Worm (Caenorhabditis elegans) whole organism, L4 larva: Measurements from ENCODE around the gene F22F1.3.
A peak's percentile ranks its signal among the peaks of the same experiment; 100 is the strongest.
"Not testable (repeated sequence)": the region's sequence is repeated elsewhere in the genome, so short reads cannot be mapped to it uniquely, and the experiment has no call there.

ENCODE experiments used
- D1046.2 ChIP-seq: fragments of 200-800 bp; sonication (Bioruptor generic); IDR thresholded peaks from 2 replicates; pipeline ENCODE4 v1.3.6; 2022; ENCODE audit warnings: missing genetic modification characterization, missing compliant biosample characterization
- F26F4.8 ChIP-seq: fragments of 200-800 bp; sonication (Bioruptor generic); conservative IDR thresholded peaks from 2 replicates; pipeline ENCODE4 v1.3.6; 2022; ENCODE audit warnings: missing genetic modification characterization, missing compliant biosample characterization
- T26A8.4 ChIP-seq: fragments of 200-800 bp; sonication (Bioruptor generic); IDR thresholded peaks from 2 replicates; pipeline ENCODE4 v1.3.6; 2022; ENCODE audit warnings: missing genetic modification characterization, missing compliant biosample characterization
- Y105C5A.15 ChIP-seq: fragments of 200-800 bp; sonication (Bioruptor generic); IDR thresholded peaks from 2 replicates; pipeline ENCODE4 v1.3.6; 2022; ENCODE audit warnings: missing genetic modification characterization, missing compliant biosample characterization
- Y48G9A.11 ChIP-seq: fragments of 200-800 bp; sonication (Bioruptor generic); IDR thresholded peaks from 2 replicates; pipeline ENCODE4 v1.3.6; 2022; ENCODE audit warnings: missing genetic modification reagents, missing genetic modification characterization, missing compliant biosample characterization
- Y75B8A.6 ChIP-seq: fragments of 200-800 bp; sonication (Bioruptor generic); IDR thresholded peaks from 2 replicates; pipeline ENCODE4 v1.3.6; 2022; ENCODE audit warnings: missing genetic modification reagents, missing genetic modification characterization, missing compliant biosample characterization
- ZK337.2 ChIP-seq: fragments of 200-800 bp; sonication (Bioruptor generic); IDR thresholded peaks from 2 replicates; pipeline ENCODE4 v1.3.6; 2022; ENCODE audit warnings: missing genetic modification reagents, missing genetic modification characterization, missing compliant biosample characterization
- arid-1 ChIP-seq: fragments of 200-800 bp; sonication (Bioruptor generic); conservative IDR thresholded peaks from 2 replicates; pipeline ENCODE4 v1.3.6; 2022; ENCODE audit warnings: missing genetic modification reagents, missing genetic modification characterization, missing compliant biosample characterization
- ctbp-1 ChIP-seq: fragments of 200-800 bp; sonication (Bioruptor generic); IDR thresholded peaks from 2 replicates; pipeline ENCODE4 v1.3.6; 2022; ENCODE audit warnings: missing genetic modification reagents, missing genetic modification characterization, missing compliant biosample characterization
- daf-16 ChIP-seq, 3 experiments: sonication (generic microtip); optimal IDR thresholded peaks; 2 replicates each; lab custom pipeline; 2016 to 2017; ENCODE audit warnings: missing genetic modification characterization in 3 of 3, missing genetic modification reagents in 3 of 3, mild to moderate bottlenecking in 2 of 3, missing compliant biosample characterization in 2 of 3, missing biosample characterization in 1 of 3, moderate library complexity in 1 of 3
- dmd-6 ChIP-seq: fragments of 200-800 bp; sonication (Bioruptor generic); IDR thresholded peaks from 2 replicates; pipeline ENCODE4 v1.3.6; 2022; ENCODE audit warnings: missing genetic modification reagents, missing genetic modification characterization, missing compliant biosample characterization
- dmd-8 ChIP-seq: fragments of 200-800 bp; sonication (Bioruptor generic); IDR thresholded peaks from 2 replicates; pipeline ENCODE4 v1.3.6; 2022; ENCODE audit warnings: missing genetic modification characterization, missing compliant biosample characterization
- dpl-1 ChIP-seq: fragments of 150-350 bp; optimal IDR thresholded peaks from 2 replicates; lab custom pipeline; 2014; ENCODE audit warnings: missing biosample characterization, missing genetic modification reagents, missing genetic modification characterization
- duxl-1 ChIP-seq: sonication (generic microtip); optimal IDR thresholded peaks from 2 replicates; lab custom pipeline; 2016; ENCODE audit warnings: mild to moderate bottlenecking, missing genetic modification characterization, moderate library complexity, missing compliant biosample characterization; ENCODE audit not compliant: poor library complexity
- dve-1 ChIP-seq: sonication (generic microtip); optimal IDR thresholded peaks from 2 replicates; lab custom pipeline; 2017; ENCODE audit warnings: antibody characterized with exemption, mild to moderate bottlenecking, missing genetic modification characterization, missing compliant biosample characterization; ENCODE audit not compliant: insufficient read depth
- egl-43 ChIP-seq: fragments of 200-800 bp; sonication (Bioruptor generic); IDR thresholded peaks from 2 replicates; pipeline ENCODE4 v1.3.6; 2022; ENCODE audit warnings: missing genetic modification reagents, missing genetic modification characterization, missing compliant biosample characterization
- gei-8 ChIP-seq: fragments of 200-800 bp; sonication (Bioruptor generic); optimal IDR thresholded peaks from 2 replicates; lab custom pipeline; 2018; ENCODE audit warnings: mild to moderate bottlenecking, missing genetic modification characterization, missing compliant biosample characterization
- hlh-30 ChIP-seq: sonication (generic microtip); optimal IDR thresholded peaks from 2 replicates; lab custom pipeline; 2017; ENCODE audit warnings: antibody characterized with exemption, mild to moderate bottlenecking, missing genetic modification characterization, missing compliant biosample characterization; ENCODE audit not compliant: insufficient read depth
- hmg-1.1 ChIP-seq: fragments of 200-800 bp; sonication (Bioruptor generic); IDR thresholded peaks from 2 replicates; pipeline ENCODE4 v1.3.6; 2022; ENCODE audit warnings: missing genetic modification reagents, missing genetic modification characterization, missing compliant biosample characterization
- lim-7 ChIP-seq: fragments of 200-800 bp; sonication (Bioruptor generic); IDR thresholded peaks from 2 replicates; pipeline ENCODE4 v1.3.6; 2022; ENCODE audit warnings: missing genetic modification characterization, missing compliant biosample characterization
- lin-38 ChIP-seq: fragments of 200-800 bp; sonication (Bioruptor generic); IDR thresholded peaks from 2 replicates; pipeline ENCODE4 v1.3.6; 2022; ENCODE audit warnings: missing genetic modification reagents, missing genetic modification characterization, missing compliant biosample characterization
- lsy-2 ChIP-seq, 2 experiments: fragments of 150-350 bp in 1 of 2; sonication (generic microtip) in 1 of 2; optimal IDR thresholded peaks; 2 replicates each; lab custom pipeline; 2014 to 2017; ENCODE audit warnings: missing biosample characterization in 2 of 2, missing genetic modification characterization in 2 of 2
- madf-5 ChIP-seq, 2 experiments: fragments of 200-800 bp; sonication (Bioruptor generic); IDR thresholded peaks; 2 replicates each; pipeline ENCODE4 v1.3.6; 2022; ENCODE audit warnings: missing compliant biosample characterization in 2 of 2, missing genetic modification characterization in 2 of 2
- madf-9 ChIP-seq: fragments of 200-800 bp; sonication (Bioruptor generic); conservative IDR thresholded peaks from 2 replicates; pipeline ENCODE4 v1.3.6; 2022; ENCODE audit warnings: missing genetic modification reagents, missing genetic modification characterization, missing compliant biosample characterization
- mdl-1 ChIP-seq, 2 experiments: fragments of 150-350 bp in 1 of 2; sonication (generic microtip) in 1 of 2; optimal IDR thresholded peaks; 2 replicates each; lab custom pipeline; 2014 to 2017; ENCODE audit warnings: missing biosample characterization in 2 of 2, missing genetic modification characterization in 2 of 2
- mdt-29 ChIP-seq: fragments of 200-800 bp; sonication (Bioruptor generic); IDR thresholded peaks from 2 replicates; pipeline ENCODE4 v1.3.6; 2022; ENCODE audit warnings: missing genetic modification reagents, missing genetic modification characterization, missing compliant biosample characterization
- mep-1 ChIP-seq: fragments of 150-350 bp; sonication (generic microtip); optimal IDR thresholded peaks from 3 replicates; lab custom pipeline; 2014; ENCODE audit warnings: missing biosample characterization, missing genetic modification characterization
- mes-2 ChIP-seq: sonication (generic microtip); optimal IDR thresholded peaks from 2 replicates; lab custom pipeline; 2016; ENCODE audit warnings: missing genotype, mild to moderate bottlenecking, missing genetic modification characterization, missing compliant biosample characterization; ENCODE audit not compliant: poor library complexity, severe bottlenecking
- mxl-2 ChIP-seq: fragments of 200-800 bp; sonication (Bioruptor generic); conservative IDR thresholded peaks from 2 replicates; pipeline ENCODE4 v1.3.6; 2022; ENCODE audit warnings: missing genetic modification reagents, missing genetic modification characterization, missing compliant biosample characterization
- nhr-41 ChIP-seq: fragments of 200-800 bp; sonication (Bioruptor generic); IDR thresholded peaks from 2 replicates; pipeline ENCODE4 v1.3.6; 2022; ENCODE audit warnings: missing genetic modification reagents, missing genetic modification characterization, missing compliant biosample characterization
- pha-4 ChIP-seq, 2 experiments: fragments of 150-350 bp in 1 of 2; fragments of 200-800 bp in 1 of 2; sonication (Bioruptor generic) in 1 of 2; IDR thresholded peaks in 1 of 2; optimal IDR thresholded peaks in 1 of 2; 2 replicates each; pipeline versions ENCODE4 v1.3.6 to Lab custom; 2014 to 2022; ENCODE audit warnings: missing genetic modification characterization in 2 of 2, missing genetic modification reagents in 2 of 2, missing biosample characterization in 1 of 2, missing compliant biosample characterization in 1 of 2
- snpc-1.2 ChIP-seq: fragments of 200-800 bp; sonication (Bioruptor generic); IDR thresholded peaks from 2 replicates; pipeline ENCODE4 v1.3.6; 2022; ENCODE audit warnings: missing genetic modification reagents, missing genetic modification characterization, missing compliant biosample characterization
- spr-1 ChIP-seq: sonication (generic microtip); optimal IDR thresholded peaks from 2 replicates; lab custom pipeline; 2016; ENCODE audit warnings: mild to moderate bottlenecking, missing genetic modification characterization, missing compliant biosample characterization
- tra-1 ChIP-seq: fragments of 200-800 bp; sonication (Bioruptor generic); IDR thresholded peaks from 2 replicates; pipeline ENCODE4 v1.3.6; 2022; ENCODE audit warnings: missing genetic modification reagents, missing genetic modification characterization, missing compliant biosample characterization
- vab-7 ChIP-seq: fragments of 200-800 bp; sonication (Bioruptor generic); IDR thresholded peaks from 2 replicates; pipeline ENCODE4 v1.3.6; 2022; ENCODE audit warnings: missing genetic modification reagents, missing genetic modification characterization, missing compliant biosample characterization

Gene F22F1.3

DNA sequence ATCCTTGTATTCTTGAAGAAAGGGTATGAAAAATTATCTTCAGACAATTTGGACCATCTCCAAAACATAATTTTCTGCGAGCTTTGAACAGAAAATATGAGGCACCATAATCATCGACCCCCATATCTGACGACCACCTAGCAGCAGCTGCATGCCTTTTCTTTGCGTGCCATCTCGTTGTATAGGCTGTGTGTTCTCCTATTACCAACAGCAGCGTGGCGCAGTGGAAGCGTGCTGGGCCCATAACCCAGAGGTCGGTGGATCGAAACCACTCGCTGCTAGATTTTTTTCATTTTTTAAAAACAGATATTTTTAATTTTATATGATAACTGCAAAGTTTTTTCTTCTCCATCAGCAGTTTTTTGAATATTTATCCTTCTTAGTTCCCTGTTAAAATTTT, 6.9 kb downstream of the F22F1.3 start (continued):
- TF ChIP-seq daf-16 (GFP tag; optimal IDR thresholded peaks at IDR 0.05; lab: Kevin White, UChicago) (no peak), daf-16 (tag; optimal IDR thresholded peaks at IDR 0.05; lab: Kevin White, UChicago) (peak; percentile 22), vab-7 (GFP tag; lab: Robert Waterston, UW) (peak; percentile 68)

DNA sequence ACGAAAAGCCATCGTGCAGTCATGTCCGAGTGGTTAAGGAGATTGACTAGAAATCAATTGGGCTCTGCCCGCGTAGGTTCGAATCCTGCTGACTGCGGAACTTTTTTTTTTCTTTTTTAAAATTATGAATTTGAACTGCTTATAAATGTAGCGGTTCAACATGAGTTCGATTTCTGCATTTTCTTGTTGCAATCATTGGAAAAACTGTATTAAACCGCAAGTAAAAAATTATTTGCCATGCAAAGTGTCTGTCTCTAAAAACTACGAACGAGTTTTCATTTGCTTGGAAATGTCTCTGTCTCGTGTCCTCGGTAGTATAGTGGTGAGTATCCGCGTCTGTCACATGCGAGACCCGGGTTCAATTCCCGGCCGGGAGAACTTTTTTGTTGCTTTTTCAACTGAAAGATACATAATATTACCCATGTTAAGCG, 7.4 kb downstream of the F22F1.3 start:
- TF ChIP-seq dpl-1 (GFP tag; lab: Kevin White, UChicago) (peak; percentile 1), mdt-29 (GFP tag; lab: Robert Waterston, UW) (0 out of 2 replicates have a peak, but pooled peaks have one; percentile 57), dve-1 (peak; percentile 18), arid-1 (GFP tag; lab: Robert Waterston, UW) (peak; percentile 15; the same call in 1 of the 2 replicates), Y48G9A.11 (GFP tag; lab: Robert Waterston, UW) (peak; percentile 51; the same call in 1 of the 2 replicates), dmd-6 (GFP tag; lab: Robert Waterston, UW) (0 out of 2 replicates have a peak, but pooled peaks have one; percentile 26), madf-9 (GFP tag; lab: Robert Waterston, UW) (peak; percentile 35; the same call in 1 of the 2 replicates), F26F4.8 (GFP tag; lab: Robert Waterston, UW) (0 out of 2 replicates have a peak, but pooled peaks have one; percentile 3), egl-43 (0 out of 2 replicates have a peak, but pooled peaks have one; percentile 55), snpc-1.2 (GFP tag; lab: Robert Waterston, UW) (peak; percentile 69; the same call in 1 of the 2 replicates), D1046.2 (GFP tag; lab: Robert Waterston, UW) (0 out of 2 replicates have a peak, but pooled peaks have one; percentile 35), spr-1 (tag; lab: Kevin White, UChicago) (peak; percentile 20), hmg-1.1 (GFP tag; lab: Robert Waterston, UW) (peak; percentile 50), tra-1 (GFP tag; lab: Robert Waterston, UW) (peak; percentile 50; the same call in 1 of the 2 replicates), pha-4 (GFP tag; IDR thresholded peaks at IDR 0.05; lab: Robert Waterston, UW) (peak; percentile 41; the same call in 1 of the 2 replicates), hlh-30 (tag; lab: Kevin White, UChicago) (peak; percentile 89), lsy-2 (tag; optimal IDR thresholded peaks at IDR 0.05; lab: Kevin White, UChicago) (peak in 1 of 2 experiments; percentile 36), mes-2 (peak; percentile 76), mep-1 (tag; lab: Kevin White, UChicago) (peak; percentile 16), duxl-1 (tag; lab: Kevin White, UChicago) (peak; percentile 52), lin-38 (peak; percentile 60), vab-7 (GFP tag; lab: Robert Waterston, UW) (peak; percentile 43; the same call in 1 of the 2 replicates), madf-5 (GFP tag; IDR thresholded peaks at IDR 0.05; lab: Robert Waterston, UW) (peak; percentile 8 to 70; a peak in 2 of 4 replicates), ZK337.2 (GFP tag; lab: Robert Waterston, UW) (0 out of 2 replicates have a peak, but pooled peaks have one; percentile 36), mdl-1 (tag; optimal IDR thresholded peaks at IDR 0.05; lab: Kevin White, UChicago) (peak; percentile 9 to 70), Y105C5A.15 (GFP tag; lab: Robert Waterston, UW) (0 out of 2 replicates have a peak, but pooled peaks have one; percentile 16), daf-16 (tag; optimal IDR thresholded peaks at IDR 0.05; lab: Kevin White, UChicago) (peak; percentile 12), dmd-8 (GFP tag; lab: Robert Waterston, UW) (peak; percentile 54; the same call in 1 of the 2 replicates), nhr-41 (GFP tag; lab: Robert Waterston, UW) (peak; percentile 12; the same call in 1 of the 2 replicates), T26A8.4 (GFP tag; lab: Robert Waterston, UW) (peak; percentile 54), mxl-2 (GFP tag; lab: Robert Waterston, UW) (peak; percentile 38; the same call in 1 of the 2 replicates), Y75B8A.6 (GFP tag; lab: Robert Waterston, UW) (peak; percentile 67; the same call in 1 of the 2 replicates), ctbp-1 (peak; percentile 55; the same call in 1 of the 2 replicates), lim-7 (GFP tag; lab: Robert Waterston, UW) (peak; percentile 76), gei-8 (GFP tag; lab: Kevin White, UChicago) (peak; percentile 46)
- TF ChIP-seq pha-4 (tag; optimal IDR thresholded peaks at IDR 0.05; lab: Kevin White, UChicago); daf-16 (GFP tag; optimal IDR thresholded peaks at IDR 0.05; lab: Kevin White, UChicago): not testable (repeated sequence)
- TF ChIP-seq, all 104 proteins: peak for 35; not testable (repeated sequence) for 69
